Worm (Caenorhabditis elegans): ENCODE data around the gene Y38F1A.8.

Y38F1A.8 gene

DNA sequence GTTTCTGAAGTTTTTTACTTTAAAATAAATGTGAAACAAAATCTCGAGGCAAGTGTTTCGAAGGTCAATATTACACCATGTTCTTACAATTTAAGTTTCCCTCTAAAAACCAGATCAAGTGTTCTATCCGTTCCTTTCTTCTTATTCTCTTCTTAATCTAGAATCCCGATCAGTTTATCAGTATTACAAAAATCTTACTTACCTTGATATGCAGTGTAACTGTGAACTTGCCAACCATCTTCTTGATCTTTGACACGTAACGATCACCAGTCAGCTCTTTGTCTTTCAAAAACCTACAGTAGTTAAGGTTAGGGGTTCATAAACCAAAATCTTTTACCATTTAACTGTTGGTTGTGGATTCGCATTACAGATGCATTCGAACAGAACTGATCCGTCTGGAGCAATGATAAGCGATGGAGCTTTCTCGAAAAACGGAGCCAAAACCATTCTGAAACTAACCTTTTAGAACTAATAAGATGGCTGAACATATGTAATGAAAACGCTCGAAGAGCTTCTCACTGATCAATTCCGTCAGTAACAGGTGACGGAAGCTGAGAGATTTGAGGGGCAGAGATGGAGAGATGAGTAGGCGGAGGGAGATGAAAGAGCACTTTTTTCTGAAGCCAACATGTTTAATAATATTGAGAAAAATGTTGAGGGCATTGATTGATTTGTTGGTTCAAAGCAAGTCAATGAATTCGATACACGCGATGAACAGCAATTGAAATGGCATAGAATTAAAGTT is 7.2 kb upstream of the Y38F1A.8 start, which contains the start of gene oig-2:
Gene oig-2, minus strand, starts transcription at position 448 of the 745 bp plus-strand sequence.
- TF ChIP-seq sma-9 (GFP tag; optimal IDR thresholded peaks at IDR 0.05) (peak; percentile 22), sma-9 (tag; optimal IDR thresholded peaks at IDR 0.05) (no peak), dmd-4 (tag; optimal IDR thresholded peaks at IDR 0.05) (no peak), lsy-2 (tag; optimal IDR thresholded peaks at IDR 0.05) (peak in 1 of 2 experiments; percentile 11), blmp-1 (tag; optimal IDR thresholded peaks at IDR 0.05; ENCODE audit: insufficient read depth) (peak; percentile 25)

DNA sequence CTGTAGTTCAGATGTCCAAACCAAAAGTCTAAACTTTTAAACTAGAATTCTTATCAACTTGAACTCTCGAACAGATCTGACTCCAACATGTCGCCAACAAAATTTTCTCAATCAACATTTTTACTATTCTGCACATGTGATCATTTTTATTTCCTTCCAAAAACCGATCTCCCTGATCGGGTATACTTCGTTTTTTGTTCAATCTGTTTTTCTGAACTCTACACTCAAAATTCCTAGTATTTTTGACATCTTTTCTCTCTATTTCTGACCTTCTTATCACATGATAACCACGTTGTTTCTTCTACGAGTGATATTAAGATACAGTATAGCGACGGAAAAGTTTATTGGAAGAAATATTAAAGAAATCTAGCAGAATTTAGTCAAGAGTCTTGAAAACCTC is 5.6 kb upstream of the Y38F1A.8 start:
- TF ChIP-seq sma-9 (GFP tag; optimal IDR thresholded peaks at IDR 0.05) (peak; percentile 82), sma-9 (tag; optimal IDR thresholded peaks at IDR 0.05) (no peak), crh-2 (tag; optimal IDR thresholded peaks at IDR 0.05) (peak; percentile 74), fos-1 (tag; optimal IDR thresholded peaks at IDR 0.05) (peak; percentile 17), nhr-21 (tag; optimal IDR thresholded peaks at IDR 0.05) (peak; percentile 56), blmp-1 (tag; optimal IDR thresholded peaks at IDR 0.05; ENCODE audit: insufficient read depth) (peak; percentile 27), unc-62 (GFP tag; optimal IDR thresholded peaks at IDR 0.05) (no peak), sma-3 (GFP tag; optimal IDR thresholded peaks at IDR 0.05) (peak; percentile 23), nhr-25 (tag; optimal IDR thresholded peaks at IDR 0.05) (peak; percentile 26), snpc-4 (tag; optimal IDR thresholded peaks at IDR 0.05) (no peak), R02D3.7 (tag; optimal IDR thresholded peaks at IDR 0.05) (no peak), lsy-2 (tag; optimal IDR thresholded peaks at IDR 0.05) (peak in 1 of 2 experiments; percentile 36)

DNA sequence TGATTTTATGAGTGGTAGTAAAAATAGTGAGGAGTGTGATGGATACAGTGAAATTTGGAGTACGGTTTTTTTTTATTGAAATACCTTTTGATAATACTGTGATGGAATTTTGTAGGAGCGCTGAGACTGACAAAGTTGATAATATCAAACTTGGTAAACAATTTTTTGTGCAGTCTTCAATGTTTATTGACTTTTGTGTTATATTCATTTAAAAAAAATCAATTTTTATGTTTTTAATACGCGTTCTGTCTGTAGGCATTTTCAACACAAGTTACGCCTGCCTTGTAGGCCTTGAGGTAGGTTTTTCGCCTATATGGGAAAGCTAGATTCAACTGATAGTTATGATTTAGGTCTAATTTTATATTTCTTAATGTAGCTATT is 4.2 kb upstream of the Y38F1A.8 start:
- no peak for TF ChIP-seq nhr-129 (tag; optimal IDR thresholded peaks at IDR 0.05)
- no peak for TF ChIP-seq aly-2 (tag; optimal IDR thresholded peaks at IDR 0.05)
- no peak for TF ChIP-seq ztf-4 (tag; optimal IDR thresholded peaks at IDR 0.05)
- TF ChIP-seq peb-1 (tag; optimal IDR thresholded peaks at IDR 0.05) = no peak

DNA sequence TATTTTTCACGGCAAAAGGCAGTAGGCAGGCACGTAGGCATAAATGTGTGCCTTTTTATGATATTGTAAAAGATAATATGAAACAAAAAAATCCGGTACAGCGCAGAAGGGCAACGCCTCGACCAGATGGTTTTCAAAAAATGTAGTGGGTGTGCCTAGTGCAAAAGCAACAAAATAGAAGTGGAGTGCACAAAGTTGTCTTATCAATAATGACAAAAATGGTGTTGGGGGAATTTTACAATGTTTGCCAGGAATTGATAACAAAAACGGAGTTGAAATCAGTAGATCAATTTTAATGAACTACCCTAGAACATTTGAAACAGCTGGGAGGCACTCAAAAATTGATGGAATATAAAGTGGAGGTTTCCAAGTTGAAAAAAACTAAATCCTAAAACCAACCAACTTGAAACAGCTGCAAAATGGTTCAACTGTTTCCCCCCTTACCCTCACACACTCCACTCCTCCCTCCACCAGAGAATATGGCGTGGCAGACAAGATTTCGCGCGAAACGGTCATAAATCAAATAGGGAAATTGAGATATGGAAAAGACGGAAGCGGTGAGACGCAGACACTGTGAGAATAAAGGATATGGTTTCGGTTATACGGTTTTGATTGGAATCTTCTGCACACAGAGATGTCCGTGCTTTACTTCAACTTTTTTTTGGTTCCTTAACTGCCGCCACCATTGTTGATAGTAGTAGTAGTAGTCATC is 3.7 kb upstream of the Y38F1A.8 start:
- TF ChIP-seq sem-4 (tag; optimal IDR thresholded peaks at IDR 0.05) (peak; percentile 23), sma-9 (GFP tag; optimal IDR thresholded peaks at IDR 0.05) (peak; percentile 38), sma-9 (tag; optimal IDR thresholded peaks at IDR 0.05) (no peak), mab-5 (tag; optimal IDR thresholded peaks at IDR 0.05) (peak; percentile 58), ZK546.5 (tag; optimal IDR thresholded peaks at IDR 0.05) (no peak), ceh-16 (tag; optimal IDR thresholded peaks at IDR 0.05) (peak; percentile 46), nhr-237 (tag; optimal IDR thresholded peaks at IDR 0.05) (no peak), fos-1 (tag; optimal IDR thresholded peaks at IDR 0.05) (peak; percentile 33), unc-39 (tag; optimal IDR thresholded peaks at IDR 0.05) (no peak), crh-2 (tag; optimal IDR thresholded peaks at IDR 0.05) (peak; percentile 38), nhr-25 (tag; optimal IDR thresholded peaks at IDR 0.05) (peak; percentile 56), nhr-21 (tag; optimal IDR thresholded peaks at IDR 0.05) (peak; percentile 37), nhr-129 (tag; optimal IDR thresholded peaks at IDR 0.05) (peak; percentile 26), gmeb-1 (tag; optimal IDR thresholded peaks at IDR 0.05) (peak; percentile 19), sma-3 (GFP tag; optimal IDR thresholded peaks at IDR 0.05) (no peak), mbf-1 (tag; optimal IDR thresholded peaks at IDR 0.05) (no peak), blmp-1 (tag; optimal IDR thresholded peaks at IDR 0.05; ENCODE audit: insufficient read depth) (peak; percentile 19), unc-55 (GFP tag; optimal IDR thresholded peaks at IDR 0.05) (no peak)

DNA sequence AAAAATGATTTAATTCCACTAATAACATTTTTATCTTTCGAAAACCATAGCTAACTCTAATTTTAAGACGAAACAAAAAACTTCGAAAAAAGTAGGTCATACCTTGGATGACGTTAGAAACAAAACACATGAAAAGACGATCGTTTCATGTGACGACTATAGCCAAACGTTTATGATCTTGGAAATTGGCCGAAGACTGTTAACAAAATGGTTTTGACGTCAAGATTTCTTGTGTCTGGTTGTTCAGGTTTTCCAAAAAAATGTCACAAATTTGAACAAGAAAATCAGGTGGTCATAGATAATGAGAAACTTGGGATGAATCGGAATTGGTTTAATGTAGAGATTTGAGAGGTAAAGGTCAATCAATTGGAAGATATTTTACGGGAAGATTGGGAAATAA is 2.6 kb upstream of the Y38F1A.8 start:
- no peak for TF ChIP-seq unc-55 (GFP tag; optimal IDR thresholded peaks at IDR 0.05)
- no peak for TF ChIP-seq zag-1 (tag; optimal IDR thresholded peaks at IDR 0.05)
- no peak for TF ChIP-seq nhr-21 (tag; optimal IDR thresholded peaks at IDR 0.05)
- no peak for TF ChIP-seq ceh-16 (tag; optimal IDR thresholded peaks at IDR 0.05)
- TF ChIP-seq snpc-4 (tag; optimal IDR thresholded peaks at IDR 0.05) = no peak
- no peak for TF ChIP-seq nhr-23 (tag; optimal IDR thresholded peaks at IDR 0.05)
- TF ChIP-seq ztf-1 (GFP tag; conservative IDR thresholded peaks at IDR 0.05) = no peak
- peak; percentile 2 for TF ChIP-seq nhr-25 (tag; optimal IDR thresholded peaks at IDR 0.05)
- TF ChIP-seq unc-39 (tag; optimal IDR thresholded peaks at IDR 0.05) = no peak
- peak; percentile 17 for TF ChIP-seq sma-3 (GFP tag; optimal IDR thresholded peaks at IDR 0.05)
- no peak for TF ChIP-seq ztf-11 (tag; optimal IDR thresholded peaks at IDR 0.05)
- no peak for TF ChIP-seq skn-1 (tag; optimal IDR thresholded peaks at IDR 0.05)
- TF ChIP-seq mdl-1 (tag; optimal IDR thresholded peaks at IDR 0.05) = no peak

Data from whole organism, L2 larva.